Fruit fly (Drosophila melanogaster) whole organism, pupa: ENCODE data around the gene Gr10b.

ENCODE experiments used
- CG10348 ChIP-seq: fragments of 200-800 bp; sonication (Bioruptor generic); IDR thresholded peaks from 2 replicates; pipeline ENCODE4 v1.3.6; 2022; ENCODE audit warnings: missing biosample characterization, missing genetic modification characterization
- CG12605 ChIP-seq: fragments of 200-800 bp; sonication (Bioruptor generic); IDR thresholded peaks from 2 replicates; pipeline ENCODE4 v1.3.6; 2022; ENCODE audit warnings: missing biosample characterization, missing genetic modification characterization
- CG13204 ChIP-seq: fragments of 200-800 bp; sonication (Bioruptor generic); optimal IDR thresholded peaks from 2 replicates; lab custom pipeline; 2018; ENCODE audit warnings: missing biosample characterization, mild to moderate bottlenecking, missing genetic modification characterization, moderate library complexity
- CG14655 ChIP-seq: fragments of 200-800 bp; sonication (Bioruptor generic); optimal IDR thresholded peaks from 3 replicates; lab custom pipeline; 2017; ENCODE audit warnings: mild to moderate bottlenecking, missing biosample characterization, missing genetic modification reagents, missing genetic modification characterization
- CG15710 ChIP-seq: fragments of 200-800 bp; sonication (Bioruptor generic); optimal IDR thresholded peaks from 2 replicates; lab custom pipeline; 2018; ENCODE audit warnings: missing biosample characterization, mild to moderate bottlenecking, missing genetic modification characterization, moderate library complexity
- CG17806 ChIP-seq: fragments of 200-800 bp; sonication (Bioruptor generic); optimal IDR thresholded peaks from 2 replicates; lab custom pipeline; 2018; ENCODE audit warnings: missing biosample characterization, mild to moderate bottlenecking, missing genetic modification characterization, moderate library complexity
- CG32121 ChIP-seq: fragments of 200-800 bp; sonication (Bioruptor generic); IDR thresholded peaks from 2 replicates; pipeline ENCODE4 v1.3.6; 2022; ENCODE audit warnings: missing biosample characterization, missing genetic modification characterization
- CG34367 ChIP-seq: fragments of 200-800 bp; sonication (Bioruptor generic); optimal IDR thresholded peaks from 2 replicates; lab custom pipeline; 2018; ENCODE audit warnings: missing biosample characterization, mild to moderate bottlenecking, missing genetic modification characterization
- CG4496 ChIP-seq: fragments of 200-800 bp; sonication (Bioruptor generic); IDR thresholded peaks from 3 replicates; pipeline ENCODE4 v1.3.6; 2022; ENCODE audit warnings: missing biosample characterization, missing genetic modification characterization
- CG8159 ChIP-seq: fragments of 200-800 bp; sonication (Bioruptor generic); optimal IDR thresholded peaks from 3 replicates; lab custom pipeline; 2018; ENCODE audit warnings: missing biosample characterization, mild to moderate bottlenecking, missing genetic modification characterization, moderate library complexity
- CG8301 ChIP-seq: fragments of 200-800 bp; sonication (Bioruptor generic); optimal IDR thresholded peaks from 2 replicates; lab custom pipeline; 2018; ENCODE audit warnings: missing biosample characterization, mild to moderate bottlenecking, missing genetic modification characterization
- CG9948 ChIP-seq: fragments of 200-800 bp; sonication (Bioruptor generic); optimal IDR thresholded peaks from 2 replicates; lab custom pipeline; 2018; ENCODE audit warnings: missing biosample characterization, mild to moderate bottlenecking, missing genetic modification characterization, moderate library complexity
- D1 ChIP-seq: fragments of 200-800 bp; sonication (Bioruptor generic); optimal IDR thresholded peaks from 2 replicates; lab custom pipeline; 2018; ENCODE audit warnings: missing biosample characterization, mild to moderate bottlenecking, missing genetic modification characterization, moderate library complexity
- EcR ChIP-seq: fragments of 200-800 bp; sonication (Bioruptor generic); optimal IDR thresholded peaks from 3 replicates; lab custom pipeline; 2019; ENCODE audit warnings: missing biosample characterization, missing genetic modification characterization, mild to moderate bottlenecking, moderate library complexity, missing genetic modification reagents
- Ets98B ChIP-seq: fragments of 200-800 bp; sonication (Bioruptor generic); IDR thresholded peaks from 2 replicates; pipeline ENCODE4 v1.3.6; 2022; ENCODE audit warnings: missing biosample characterization, missing genetic modification characterization
- Pif1A ChIP-seq: fragments of 200-800 bp; sonication (Bioruptor generic); optimal IDR thresholded peaks from 3 replicates; lab custom pipeline; 2016; ENCODE audit warnings: missing biosample characterization, missing genetic modification characterization
- Pif1B ChIP-seq: fragments of 200-800 bp; sonication (Bioruptor generic); optimal IDR thresholded peaks from 3 replicates; lab custom pipeline; 2016; ENCODE audit warnings: missing biosample characterization, missing genetic modification characterization
- Snoo ChIP-seq: fragments of 200-800 bp; sonication (Bioruptor generic); optimal IDR thresholded peaks from 3 replicates; lab custom pipeline; 2017; ENCODE audit warnings: missing biosample characterization, mild to moderate bottlenecking, missing genetic modification characterization, inconsistent platforms
- fd96Ca ChIP-seq: fragments of 200-800 bp; sonication (Bioruptor generic); IDR thresholded peaks from 3 replicates; pipeline ENCODE4 v1.3.6; 2022; ENCODE audit warnings: missing biosample characterization, missing genetic modification characterization
- gl ChIP-seq: fragments of 200-800 bp; sonication (Bioruptor generic); optimal IDR thresholded peaks from 2 replicates; lab custom pipeline; 2018; ENCODE audit warnings: missing biosample characterization, mild to moderate bottlenecking, missing genetic modification characterization
- rn ChIP-seq: fragments of 200-800 bp; sonication (Bioruptor generic); IDR thresholded peaks from 2 replicates; pipeline ENCODE4 v1.3.6; 2022; ENCODE audit warnings: missing biosample characterization, missing genetic modification characterization

Gene Gr10b

dm6 chrX:11371613-11372012 is 41.4 kb downstream of the Gr10b start:
- TF ChIP-seq CG13204 (GFP tag; lab: Kevin White, UChicago) (no peak), CG4496 (GFP tag; lab: Robert Waterston, UW) (no peak), CG15710 (tag; lab: Kevin White, UChicago) (no peak), CG12605 (GFP tag; lab: Robert Waterston, UW) (no peak), gl (tag; lab: Kevin White, UChicago) (no peak)

- TF ChIP-seq CG12605 (GFP tag; lab: Robert Waterston, UW) (peak; percentile 53; the same call in 1 of the 2 replicates), CG9948 (tag; lab: Kevin White, UChicago) (no peak), Snoo (tag; lab: Kevin White, UChicago) (peak; percentile 33), CG4496 (GFP tag; lab: Robert Waterston, UW) (peak; percentile 78), CG8159 (tag; lab: Kevin White, UChicago) (peak; percentile 0), Ets98B (peak; percentile 59), gl (tag; lab: Kevin White, UChicago) (no peak), EcR (GFP tag; lab: Kevin White, UChicago) (no peak), CG34367 (tag; lab: Kevin White, UChicago) (no peak), CG15710 (tag; lab: Kevin White, UChicago) (peak; percentile 26), CG32121 (GFP tag; lab: Robert Waterston, UW) (peak; percentile 46; the same call in 1 of the 2 replicates), CG17806 (no peak), CG13204 (GFP tag; lab: Kevin White, UChicago) (no peak), fd96Ca (peak; percentile 51; the same call in 1 of the 3 replicates)
Observed at dm6 chrX:11370792-11371191, 42.2 kb downstream of the Gr10b start.

DNA sequence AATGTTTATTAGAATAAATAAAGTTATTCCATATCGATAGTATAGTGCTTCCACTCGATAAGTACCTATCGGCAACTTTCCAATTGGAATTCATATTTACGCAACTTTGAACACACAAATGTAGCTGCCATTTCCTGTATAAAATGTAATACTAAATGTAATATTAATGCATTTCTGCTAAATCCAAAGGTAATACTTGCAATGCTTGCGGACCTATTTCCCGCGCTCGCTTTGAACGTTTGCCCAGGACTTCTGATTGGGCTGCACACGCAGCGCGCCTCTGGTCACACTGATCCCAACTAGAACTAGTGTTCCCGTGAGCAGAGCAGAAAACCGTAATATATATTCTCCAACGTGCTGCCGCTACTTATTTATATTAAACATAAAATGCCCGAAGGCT is 43.6 kb downstream of the Gr10b start, which contains the start of gene dlg1:
Gene dlg1, plus strand, starts transcription at position 292 of the 400 bp plus-strand sequence.
- TF ChIP-seq CG32121 (GFP tag; lab: Robert Waterston, UW) (no peak), Ets98B (no peak), CG14655 (GFP tag; lab: Kevin White, UChicago) (no peak), fd96Ca (no peak), EcR (GFP tag; lab: Kevin White, UChicago) (no peak), CG12605 (GFP tag; lab: Robert Waterston, UW) (no peak), CG8159 (tag; lab: Kevin White, UChicago) (no peak), D1 (tag; lab: Kevin White, UChicago) (no peak), CG8301 (tag; lab: Kevin White, UChicago) (no peak), CG9948 (tag; lab: Kevin White, UChicago) (no peak), CG15710 (tag; lab: Kevin White, UChicago) (no peak), CG13204 (GFP tag; lab: Kevin White, UChicago) (no peak), Pif1B (GFP tag; lab: Kevin White, UChicago) (no peak), Pif1A (GFP tag; lab: Kevin White, UChicago) (no peak), gl (tag; lab: Kevin White, UChicago) (no peak), CG4496 (GFP tag; lab: Robert Waterston, UW) (no peak), CG17806 (no peak), rn (no peak), CG34367 (tag; lab: Kevin White, UChicago) (no peak)

DNA sequence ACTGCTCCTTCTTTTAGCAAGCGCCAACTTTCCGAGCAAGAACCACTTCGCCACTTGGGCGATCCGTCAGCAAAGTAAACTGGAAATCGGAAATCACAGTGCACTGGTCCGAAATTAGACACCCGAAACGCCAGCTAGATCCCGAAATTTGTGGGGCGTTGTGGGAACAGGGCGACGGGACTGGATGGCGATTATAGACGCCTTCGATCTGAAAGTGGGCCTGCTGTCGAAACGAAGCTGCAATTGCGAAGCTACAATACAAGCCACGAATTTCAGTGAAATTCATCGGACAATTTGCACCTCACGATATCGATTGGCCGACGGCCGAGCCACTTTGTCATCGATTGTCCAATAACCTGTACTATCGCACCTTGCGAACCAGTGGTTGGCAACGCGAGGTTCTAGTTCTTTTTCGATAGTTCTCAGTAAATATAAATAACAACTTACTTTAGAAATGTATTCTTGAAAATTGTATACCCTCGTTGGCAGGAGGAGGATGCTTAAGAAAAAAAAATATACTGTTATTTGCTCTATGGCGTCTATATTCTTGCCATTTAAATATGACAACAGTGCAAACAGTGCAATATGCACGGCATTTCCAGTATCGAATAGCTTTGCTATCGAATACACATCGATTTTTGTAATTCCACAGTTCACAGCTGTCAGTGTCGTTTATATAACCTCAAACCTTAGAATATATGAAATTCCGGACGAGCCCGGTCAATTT is 45.0 kb downstream of the Gr10b start, which contains the start of the genes hop and Tim8:
Gene hop, minus strand, starts transcription at position 316 of the 727 bp plus-strand sequence.
Gene Tim8, plus strand, starts transcription at position 663 of the 727 bp plus-strand sequence.
- TF ChIP-seq CG34367 (tag; lab: Kevin White, UChicago) (no peak), rn (no peak), CG17806 (no peak), fd96Ca (no peak), Ets98B (no peak), CG10348 (GFP tag; lab: Robert Waterston, UW) (no peak), CG15710 (tag; lab: Kevin White, UChicago) (no peak), CG4496 (GFP tag; lab: Robert Waterston, UW) (no peak), CG9948 (tag; lab: Kevin White, UChicago) (no peak), Pif1A (GFP tag; lab: Kevin White, UChicago) (no peak), CG8301 (tag; lab: Kevin White, UChicago) (no peak), CG32121 (GFP tag; lab: Robert Waterston, UW) (no peak), CG14655 (GFP tag; lab: Kevin White, UChicago) (no peak), EcR (GFP tag; lab: Kevin White, UChicago) (no peak), gl (tag; lab: Kevin White, UChicago) (no peak), D1 (tag; lab: Kevin White, UChicago) (no peak), Pif1B (GFP tag; lab: Kevin White, UChicago) (no peak), CG8159 (tag; lab: Kevin White, UChicago) (no peak), CG13204 (GFP tag; lab: Kevin White, UChicago) (no peak), Snoo (tag; lab: Kevin White, UChicago) (no peak)
